Fruit fly (Drosophila melanogaster): ENCODE results near the gene Plzf.

Gene Plzf

DNA sequence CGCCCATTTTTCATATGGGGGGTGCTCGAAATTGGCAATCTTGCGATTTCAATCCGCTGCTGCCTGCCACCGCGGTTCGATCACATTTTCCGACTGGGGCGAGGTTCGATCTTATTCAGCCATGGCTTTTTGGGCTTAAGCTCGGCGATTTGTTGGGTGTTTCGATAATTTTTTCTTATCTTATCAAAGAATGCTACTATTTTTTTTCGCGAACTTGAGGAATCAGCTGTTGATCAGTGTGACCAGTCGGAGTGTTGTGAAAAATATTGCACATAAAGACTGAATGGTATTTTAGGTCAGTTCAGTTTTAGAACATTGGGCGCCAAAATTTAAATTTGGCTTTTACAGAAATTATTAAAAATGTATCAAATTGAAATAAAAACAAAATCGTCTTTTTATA lies 28.0 kb downstream of the Plzf start, which contains the start of gene Wdr81:
TSS of gene Wdr81 (minus strand) at position 226 of the 400 bp plus-strand sequence.
- no peak for TF ChIP-seq CG4318 (GFP tag; optimal IDR thresholded peaks at IDR 0.05)
- no peak for TF ChIP-seq OdsH (GFP tag; optimal IDR thresholded peaks at IDR 0.05)

DNA sequence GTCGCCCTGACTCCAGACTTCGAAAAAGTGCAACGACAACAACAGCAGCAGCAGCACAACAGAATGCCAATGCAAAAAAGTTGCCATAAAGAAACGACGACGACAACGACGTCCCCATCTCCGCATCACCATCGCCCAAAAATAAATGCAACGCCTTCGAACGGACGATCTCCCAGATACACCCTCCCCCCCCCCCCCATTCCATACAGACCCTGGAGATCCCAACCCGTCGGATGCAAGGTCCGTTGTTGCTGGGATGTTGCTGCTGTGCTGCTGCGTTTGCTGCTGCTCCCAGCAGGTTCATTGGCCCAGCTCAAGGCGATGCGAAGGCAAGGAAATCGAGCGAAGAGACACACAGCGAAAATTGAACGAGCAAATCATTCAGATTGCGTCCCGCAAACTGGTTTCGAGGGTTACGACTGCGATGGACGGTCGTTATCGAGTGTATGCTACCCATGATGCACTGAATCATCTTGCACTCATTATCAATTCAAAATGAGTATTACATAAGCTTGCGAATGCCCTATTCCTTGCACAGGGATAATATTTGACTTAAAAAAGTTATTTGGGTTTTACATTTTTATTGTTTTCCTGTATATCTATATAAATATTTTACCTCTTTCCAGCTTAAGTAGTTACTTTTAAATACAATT lies 34.9 kb downstream of the Plzf start:
- TF ChIP-seq Lpt (GFP tag; optimal IDR thresholded peaks at IDR 0.05), result peak; percentile 78
- no peak for TF ChIP-seq esn (GFP tag; optimal IDR thresholded peaks at IDR 0.05)
- peak; percentile 81 for TF ChIP-seq CG6808 (GFP tag; optimal IDR thresholded peaks at IDR 0.05)
- no peak for TF ChIP-seq lz (GFP tag; optimal IDR thresholded peaks at IDR 0.05)
- no peak for TF ChIP-seq dac (GFP tag; optimal IDR thresholded peaks at IDR 0.05)
- no peak for TF ChIP-seq Eip93F (GFP tag; optimal IDR thresholded peaks at IDR 0.05)
- peak; percentile 65; the same call in 2 of the 3 replicates for TF ChIP-seq CG6163 (GFP tag; IDR thresholded peaks at IDR 0.05)
- TF ChIP-seq CG10631 (GFP tag; optimal IDR thresholded peaks at IDR 0.05), result peak; percentile 41
- TF ChIP-seq cyc (GFP tag; optimal IDR thresholded peaks at IDR 0.05), result no peak
- TF ChIP-seq spab (GFP tag; optimal IDR thresholded peaks at IDR 0.05), result peak; percentile 62
- TF ChIP-seq CG6854 (GFP tag; optimal IDR thresholded peaks at IDR 0.05), result peak; percentile 81
- TF ChIP-seq Hr4 (GFP tag; optimal IDR thresholded peaks at IDR 0.05), result no peak
- no peak for TF ChIP-seq fkh (GFP tag; optimal IDR thresholded peaks at IDR 0.05)
- peak; percentile 69 for TF ChIP-seq Met (GFP tag; optimal IDR thresholded peaks at IDR 0.05)
- TF ChIP-seq CG9139 (GFP tag; optimal IDR thresholded peaks at IDR 0.05), result peak; percentile 80
- TF ChIP-seq CG16779 (tag; optimal IDR thresholded peaks at IDR 0.05), result no peak
- no peak for TF ChIP-seq Sox102F (GFP tag; optimal IDR thresholded peaks at IDR 0.05)
- TF ChIP-seq Eip75B (GFP tag; optimal IDR thresholded peaks at IDR 0.05), result peak; percentile 67
- TF ChIP-seq topi (GFP tag; optimal IDR thresholded peaks at IDR 0.05), result no peak
- no peak for TF ChIP-seq CG11294 (GFP tag; IDR thresholded peaks at IDR 0.05)
- peak; percentile 18 for TF ChIP-seq CG3032 (tag; optimal IDR thresholded peaks at IDR 0.05)
- peak; percentile 25 for TF ChIP-seq CG6792 (GFP tag; optimal IDR thresholded peaks at IDR 0.05)
- TF ChIP-seq ss (GFP tag; optimal IDR thresholded peaks at IDR 0.05), result peak; percentile 80 to 84
- peak; percentile 72 for TF ChIP-seq CG1621 (tag; optimal IDR thresholded peaks at IDR 0.05)
- peak; percentile 98 for TF ChIP-seq svp (GFP tag)
- TF ChIP-seq CG4318 (GFP tag; optimal IDR thresholded peaks at IDR 0.05), result no peak
- TF ChIP-seq achi (GFP tag; optimal IDR thresholded peaks at IDR 0.05), result no peak
- no peak for TF ChIP-seq net (GFP tag; optimal IDR thresholded peaks at IDR 0.05)
- TF ChIP-seq CG6276 (GFP tag; optimal IDR thresholded peaks at IDR 0.05), result peak; percentile 39
- TF ChIP-seq CG31627 (GFP tag; optimal IDR thresholded peaks at IDR 0.05), result no peak
- TF ChIP-seq salr (GFP tag; optimal IDR thresholded peaks at IDR 0.05), result peak in 1 of 2 experiments; percentile 17
- TF ChIP-seq fd85E (GFP tag; optimal IDR thresholded peaks at IDR 0.05), result no peak
- no peak for TF ChIP-seq Sox15 (GFP tag; optimal IDR thresholded peaks at IDR 0.05)
- peak; percentile 98 for TF ChIP-seq dsx (GFP tag; optimal IDR thresholded peaks at IDR 0.05; ENCODE audit: poor library complexity, severe bottlenecking)
- TF ChIP-seq acj6 (GFP tag; optimal IDR thresholded peaks at IDR 0.05), result no peak
- TF ChIP-seq fd59A (GFP tag; optimal IDR thresholded peaks at IDR 0.05), result no peak
- TF ChIP-seq CG34406 (GFP tag; optimal IDR thresholded peaks at IDR 0.05), result no peak
- TF ChIP-seq CG7368 (GFP tag; optimal IDR thresholded peaks at IDR 0.05), result no peak
- no peak for TF ChIP-seq Smox (GFP tag; optimal IDR thresholded peaks at IDR 0.05)
- TF ChIP-seq CG10669 (GFP tag; optimal IDR thresholded peaks at IDR 0.05), result peak; percentile 46
- peak; percentile 95 for TF ChIP-seq vri (GFP tag; optimal IDR thresholded peaks at IDR 0.05)
- TF ChIP-seq CG8119 (GFP tag; IDR thresholded peaks at IDR 0.05), result peak; percentile 30; the same call in 1 of the 3 replicates
- TF ChIP-seq Hr39 (GFP tag; optimal IDR thresholded peaks at IDR 0.05), result no peak
- peak; percentile 45 for TF ChIP-seq Sox14 (GFP tag; optimal IDR thresholded peaks at IDR 0.05)
- no peak for TF ChIP-seq CG32006 (GFP tag; optimal IDR thresholded peaks at IDR 0.05)
- no peak for TF ChIP-seq Hr38 (GFP tag; optimal IDR thresholded peaks at IDR 0.05)
- 0 out of 3 replicates have a peak, but pooled peaks have one; percentile 15 for TF ChIP-seq eg (GFP tag; IDR thresholded peaks at IDR 0.05)
- no peak for TF ChIP-seq CG8632 (GFP tag; optimal IDR thresholded peaks at IDR 0.05)

All from whole organism, prepupa.